Fruit fly (Drosophila melanogaster): ENCODE measurements around the gene msk.

Gene msk

DNA sequence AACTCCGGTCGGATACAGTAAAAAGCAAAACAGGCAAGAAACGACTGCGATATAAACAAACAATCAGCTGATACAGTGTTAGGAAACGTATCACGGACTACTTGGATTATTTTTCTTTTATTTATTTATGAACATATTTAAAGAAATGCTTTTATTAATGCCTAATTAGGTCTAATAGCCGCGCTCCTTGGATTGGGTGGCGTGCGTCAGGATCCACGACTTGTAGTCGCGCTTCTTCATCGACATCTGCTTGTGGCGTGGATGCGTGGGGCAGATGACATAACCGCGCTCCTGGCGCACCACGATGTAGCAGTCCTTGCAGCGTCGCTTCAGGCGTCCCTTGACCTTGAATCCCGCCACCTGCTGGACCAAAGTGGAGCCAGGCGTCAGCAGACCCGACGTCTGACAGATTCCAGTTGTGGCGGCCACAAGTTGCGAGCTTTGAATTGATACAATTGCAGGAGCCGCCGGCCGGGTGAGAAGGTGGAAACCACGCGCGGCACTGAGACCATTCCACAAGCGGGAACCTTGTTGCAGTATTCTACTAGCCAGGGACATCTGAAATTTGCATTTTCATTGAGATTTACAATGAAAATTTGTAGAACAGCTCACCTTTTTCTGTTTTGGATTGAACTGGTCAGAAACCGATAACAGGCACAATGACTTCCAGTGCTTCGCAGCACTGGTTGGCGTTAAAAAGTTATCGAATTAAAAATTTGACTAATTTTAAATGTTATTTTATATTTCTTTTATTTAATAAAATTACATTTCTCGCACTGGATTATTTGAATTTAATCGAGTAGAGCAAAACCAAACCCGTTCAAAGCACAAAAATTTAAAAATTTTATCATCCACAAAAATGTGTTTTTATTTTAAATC lies 8.7 kb downstream of the msk start, which contains the start of the genes CG7550 and mRpL36 (continued):
- TF ChIP-seq CG4328 (GFP tag; optimal IDR thresholded peaks at IDR 0.05) (no peak), CG31388 (GFP tag; optimal IDR thresholded peaks at IDR 0.05) (no peak), CG8359 (GFP tag; optimal IDR thresholded peaks at IDR 0.05; ENCODE audit: borderline replicate concordance) (no peak), pnt (GFP tag; optimal IDR thresholded peaks at IDR 0.05) (no peak), caup (GFP tag; optimal IDR thresholded peaks at IDR 0.05; ENCODE audit: severe bottlenecking) (no peak), usp (GFP tag; optimal IDR thresholded peaks at IDR 0.05) (no peak), inv (GFP tag; IDR thresholded peaks at IDR 0.05; ENCODE audit: partially characterized antibody) (no peak), nmo (GFP tag; optimal IDR thresholded peaks at IDR 0.05) (no peak), CG11504 (tag; optimal IDR thresholded peaks at IDR 0.05) (no peak), zen (tag; optimal IDR thresholded peaks at IDR 0.05) (no peak), dm (GFP tag; optimal IDR thresholded peaks at IDR 0.05) (no peak), CG10267 (tag; optimal IDR thresholded peaks at IDR 0.05) (peak; percentile 67), CG3726 (GFP tag; IDR thresholded peaks at IDR 0.05) (no peak), pzg (GFP tag; optimal IDR thresholded peaks at IDR 0.05) (peak; percentile 10), seq (GFP tag; IDR thresholded peaks at IDR 0.05) (no peak), D (optimal IDR thresholded peaks at IDR 0.05) (no peak), D (GFP tag; optimal IDR thresholded peaks at IDR 0.05) (no peak), CG1603 (tag; optimal IDR thresholded peaks at IDR 0.05) (no peak), CG4282 (GFP tag; optimal IDR thresholded peaks at IDR 0.05) (no peak), CG12769 (tag; optimal IDR thresholded peaks at IDR 0.05) (no peak), Ets65A (GFP tag) (no peak), CG10979 (tag; optimal IDR thresholded peaks at IDR 0.05) (no peak), ssp (GFP tag; IDR thresholded peaks at IDR 0.05) (no peak), Oli (tag; optimal IDR thresholded peaks at IDR 0.05) (no peak), NC2α (GFP tag; optimal IDR thresholded peaks at IDR 0.05) (no peak), CG7839 (tag; optimal IDR thresholded peaks at IDR 0.05) (no peak), CG2116 (GFP tag; optimal IDR thresholded peaks at IDR 0.05) (peak; percentile 21), fd102C (GFP tag; optimal IDR thresholded peaks at IDR 0.05) (no peak), amos (GFP tag; IDR thresholded peaks at IDR 0.05; ENCODE audit: partially characterized antibody) (0 out of 2 replicates have a peak, but pooled peaks have one; percentile 6), CG10654 (GFP tag; optimal IDR thresholded peaks at IDR 0.05) (no peak), CG12659 (GFP tag; optimal IDR thresholded peaks at IDR 0.05) (peak; percentile 24), esg (GFP tag; conservative IDR thresholded peaks at IDR 0.05) (no peak), CG3847 (GFP tag; IDR thresholded peaks at IDR 0.05) (no peak), hkb (optimal IDR thresholded peaks at IDR 0.05) (no peak), hkb (GFP tag; IDR thresholded peaks at IDR 0.05) (no peak), ind (GFP tag; optimal IDR thresholded peaks at IDR 0.05) (no peak), slp2 (GFP tag; optimal IDR thresholded peaks at IDR 0.05) (peak; percentile 1), CoRest (tag; optimal IDR thresholded peaks at IDR 0.05) (no peak), Ets97D (GFP tag; optimal IDR thresholded peaks at IDR 0.05) (no peak), schlank (tag; optimal IDR thresholded peaks at IDR 0.05) (no peak), CG17385 (GFP tag; optimal IDR thresholded peaks at IDR 0.05) (no peak), mirr (GFP tag; optimal IDR thresholded peaks at IDR 0.05) (no peak), CG18476 (GFP tag; optimal IDR thresholded peaks at IDR 0.05) (no peak), h (optimal IDR thresholded peaks at IDR 0.05) (no peak), Nf-YC (tag; optimal IDR thresholded peaks at IDR 0.05) (no peak), knrl (GFP tag; IDR thresholded peaks at IDR 0.05; ENCODE audit: partially characterized antibody) (no peak), bbx (GFP tag; IDR thresholded peaks at IDR 0.05; ENCODE audit: partially characterized antibody) (no peak), CG6854 (GFP tag; optimal IDR thresholded peaks at IDR 0.05) (no peak), cg (GFP tag; optimal IDR thresholded peaks at IDR 0.05) (no peak), disco-r (GFP tag; optimal IDR thresholded peaks at IDR 0.05) (no peak)

All from whole organism, embryonic.